Worm (Caenorhabditis elegans): ENCODE data around the gene C52E4.7.

C52E4.7 gene

ce11 chrV:12037889-12038288 lies 43.8 kb downstream of the C52E4.7 start:
- TF ChIP-seq spr-1 (tag; optimal IDR thresholded peaks at IDR 0.05), result no peak
- TF ChIP-seq unc-62 (GFP tag; optimal IDR thresholded peaks at IDR 0.05 in 1 of 2), result peak in 1 of 2 experiments; percentile 64
- no peak for TF ChIP-seq unc-62 (tag; optimal IDR thresholded peaks at IDR 0.05)
- TF ChIP-seq mes-2 (tag; optimal IDR thresholded peaks at IDR 0.05; ENCODE audit: poor library complexity, severe bottlenecking), result no peak

DNA sequence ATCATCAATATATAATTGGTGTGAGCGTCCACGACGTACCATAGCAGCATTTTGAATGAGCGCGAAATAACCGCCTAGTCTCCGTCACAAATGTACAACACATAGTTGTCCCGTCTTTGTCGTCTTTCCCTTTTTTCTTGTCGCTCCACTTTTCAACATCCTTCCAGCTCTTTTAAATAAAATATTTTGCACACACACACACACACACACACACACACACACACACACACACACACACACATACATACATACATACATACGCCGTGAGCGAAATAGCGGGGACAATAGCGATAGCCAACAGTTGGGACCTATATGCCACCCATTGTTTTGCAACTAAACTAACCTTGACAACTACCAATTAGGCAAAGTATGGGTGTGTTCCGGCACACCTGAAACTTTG lies 44.2 kb downstream of the C52E4.7 start:
- TF ChIP-seq lin-29 (GFP tag; IDR thresholded peaks at IDR 0.05) (no peak), aha-1 (tag) (peak; percentile 63), mes-2 (tag; optimal IDR thresholded peaks at IDR 0.05; ENCODE audit: poor library complexity, severe bottlenecking) (peak; percentile 33), lsy-2 (tag; optimal IDR thresholded peaks at IDR 0.05) (peak in 1 of 2 experiments; percentile 20)

DNA sequence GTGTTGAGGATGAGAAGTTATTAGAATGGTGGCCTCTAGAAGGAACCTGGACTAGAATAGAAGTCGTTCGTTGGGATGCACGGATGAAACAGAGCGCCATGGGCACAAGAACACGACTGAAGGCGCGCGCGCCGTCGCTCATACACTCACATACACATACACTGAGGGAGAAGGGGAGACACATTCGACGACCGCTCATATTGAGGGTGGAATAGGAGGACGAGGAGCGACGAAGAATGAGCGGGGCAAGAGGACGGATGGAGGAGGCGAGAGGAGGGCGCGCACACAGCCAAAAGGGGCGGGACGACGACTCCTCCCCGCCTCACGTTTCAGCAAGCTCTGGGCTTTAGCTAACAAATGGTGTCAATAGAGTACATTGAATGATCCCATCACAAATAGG lies 44.7 kb downstream of the C52E4.7 start:
- TF ChIP-seq aly-2 (tag; optimal IDR thresholded peaks at IDR 0.05) (no peak), hif-1 (tag; optimal IDR thresholded peaks at IDR 0.05) (peak in 1 of 2 experiments; percentile 14), tag-97 (GFP tag; IDR thresholded peaks at IDR 0.05) (no peak), mep-1 (tag; optimal IDR thresholded peaks at IDR 0.05) (peak; percentile 52), mdt-29 (GFP tag; IDR thresholded peaks at IDR 0.05) (no peak), mdl-1 (tag; optimal IDR thresholded peaks at IDR 0.05) (no peak), Y48G9A.11 (GFP tag; IDR thresholded peaks at IDR 0.05) (no peak), lim-7 (GFP tag; IDR thresholded peaks at IDR 0.05) (no peak), Y5F2A.4 (GFP tag; optimal IDR thresholded peaks at IDR 0.05) (no peak), nhr-11 (tag; optimal IDR thresholded peaks at IDR 0.05) (no peak), hmg-1.1 (GFP tag; IDR thresholded peaks at IDR 0.05) (peak; percentile 63), egl-43 (GFP tag; IDR thresholded peaks at IDR 0.05) (peak; percentile 50; the same call in 1 of the 2 replicates), D1046.2 (GFP tag; IDR thresholded peaks at IDR 0.05) (no peak), saeg-2 (GFP tag; IDR thresholded peaks at IDR 0.05) (no peak), F49E8.2 (tag; optimal IDR thresholded peaks at IDR 0.05; ENCODE audit: borderline replicate concordance) (no peak), egl-27 (tag; optimal IDR thresholded peaks at IDR 0.05) (no peak), F37D6.2 (tag; optimal IDR thresholded peaks at IDR 0.05) (peak; percentile 9), nhr-41 (GFP tag; IDR thresholded peaks at IDR 0.05) (no peak), ceh-20 (GFP tag; IDR thresholded peaks at IDR 0.05) (no peak), spr-3 (GFP tag; optimal IDR thresholded peaks at IDR 0.05) (no peak), dmd-9 (GFP tag; IDR thresholded peaks at IDR 0.05) (no peak), T20F7.1 (GFP tag; optimal IDR thresholded peaks at IDR 0.05) (no peak), unc-39 (tag; optimal IDR thresholded peaks at IDR 0.05) (no peak), nhr-237 (tag; optimal IDR thresholded peaks at IDR 0.05) (no peak), jun-1 (tag; optimal IDR thresholded peaks at IDR 0.05) (no peak), dpl-1 (GFP tag; optimal IDR thresholded peaks at IDR 0.05) (no peak), daf-19 (GFP tag; conservative IDR thresholded peaks at IDR 0.05) (no peak), ama-1 (optimal IDR thresholded peaks at IDR 0.05) (peak; percentile 45), lin-39 (tag; optimal IDR thresholded peaks at IDR 0.05) (no peak), ces-1 (GFP tag; optimal IDR thresholded peaks at IDR 0.05) (no peak), F44E2.7 (GFP tag; IDR thresholded peaks at IDR 0.05) (no peak), pha-4 (GFP tag; IDR thresholded peaks at IDR 0.05) (no peak), pha-4 (tag; optimal IDR thresholded peaks at IDR 0.05) (no peak), ceh-44 (GFP tag; IDR thresholded peaks at IDR 0.05) (0 out of 2 replicates have a peak, but pooled peaks have one; percentile 2), nhr-6 (tag; optimal IDR thresholded peaks at IDR 0.05) (peak; percentile 25), lsy-2 (tag; optimal IDR thresholded peaks at IDR 0.05) (peak in 1 of 2 experiments; percentile 12), lin-38 (GFP tag; IDR thresholded peaks at IDR 0.05) (peak; percentile 28; the same call in 1 of the 2 replicates), sdz-12 (GFP tag; optimal IDR thresholded peaks at IDR 0.05) (no peak), ztf-11 (tag; optimal IDR thresholded peaks at IDR 0.05) (no peak), fkh-10 (GFP tag; optimal IDR thresholded peaks at IDR 0.05) (no peak), nhr-10 (tag; optimal IDR thresholded peaks at IDR 0.05) (no peak), ctbp-1 (GFP tag; IDR thresholded peaks at IDR 0.05) (0 out of 2 replicates have a peak, but pooled peaks have one; percentile 15), lin-1 (GFP tag; IDR thresholded peaks at IDR 0.05) (no peak)
